Worm (Caenorhabditis elegans) whole organism, L4/young adult: ENCODE data around the gene srg-30.

ENCODE experiments used
- W03F9.2 ChIP-seq: fragments of 150-350 bp; optimal IDR thresholded peaks from 2 replicates; lab custom pipeline; 2014; ENCODE audit warnings: missing biosample characterization, missing genetic modification characterization
- dao-5 ChIP-seq: sonication (generic microtip); optimal IDR thresholded peaks from 2 replicates; lab custom pipeline; 2016; ENCODE audit warnings: missing genotype, missing genetic modification characterization, moderate library complexity, missing compliant biosample characterization

DNA sequence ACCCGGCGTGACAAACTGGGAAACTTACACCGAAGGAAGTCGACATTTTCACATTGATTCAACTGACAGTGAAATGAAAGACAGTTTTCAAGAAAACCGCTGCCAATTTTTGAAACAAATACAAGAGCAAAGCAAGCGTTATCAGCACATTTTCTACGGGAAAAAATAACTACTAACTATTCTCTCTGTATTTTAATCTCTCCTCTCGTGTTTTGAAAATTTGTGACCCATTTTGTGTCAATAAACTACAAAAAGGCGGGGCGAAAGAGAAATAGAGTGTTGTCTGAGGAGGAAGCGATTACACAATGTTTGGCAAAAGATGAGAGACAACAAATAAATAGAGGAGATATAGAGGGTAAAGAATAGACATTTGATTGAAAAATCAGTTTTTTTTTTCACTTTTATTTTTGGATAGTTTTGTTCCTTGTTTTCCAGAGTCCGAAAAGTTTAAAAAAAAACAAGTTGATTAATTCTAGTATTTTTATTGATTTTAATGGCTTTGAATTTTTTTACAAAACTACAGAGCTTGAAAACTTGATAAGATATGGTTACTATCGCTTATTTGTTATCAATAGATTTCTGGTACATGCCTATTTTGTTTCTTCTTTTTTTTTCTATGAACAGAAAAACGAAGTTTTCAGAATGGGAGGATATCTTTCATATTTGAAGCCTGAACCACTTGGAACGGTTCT lies 41.8 kb downstream of the srg-30 start, which contains the start of gene cest-34:
- TF ChIP-seq dao-5 (no peak), W03F9.2 (tag; lab: Kevin White, UChicago) (no peak)
